Worm (Caenorhabditis elegans): ENCODE measurements around the gene Y54G11A.9.
A peak's percentile ranks its signal among the peaks of the same experiment; 100 is the strongest.
"Not testable (repeated sequence)": the region's sequence is repeated elsewhere in the genome, so short reads cannot be mapped to it uniquely, and the experiment has no call there.

Y54G11A.9 gene

ce11 chrII:14346243-14346642, at the start of gene Y54G11A.9:
Gene Y54G11A.9 (minus strand): TSS chrII:14346438.
- not testable (repeated sequence) for TF ChIP-seq mab-5 (tag; optimal IDR thresholded peaks at IDR 0.05); lin-32 (GFP tag; optimal IDR thresholded peaks at IDR 0.05); M03D4.4 (tag; optimal IDR thresholded peaks at IDR 0.05)

DNA sequence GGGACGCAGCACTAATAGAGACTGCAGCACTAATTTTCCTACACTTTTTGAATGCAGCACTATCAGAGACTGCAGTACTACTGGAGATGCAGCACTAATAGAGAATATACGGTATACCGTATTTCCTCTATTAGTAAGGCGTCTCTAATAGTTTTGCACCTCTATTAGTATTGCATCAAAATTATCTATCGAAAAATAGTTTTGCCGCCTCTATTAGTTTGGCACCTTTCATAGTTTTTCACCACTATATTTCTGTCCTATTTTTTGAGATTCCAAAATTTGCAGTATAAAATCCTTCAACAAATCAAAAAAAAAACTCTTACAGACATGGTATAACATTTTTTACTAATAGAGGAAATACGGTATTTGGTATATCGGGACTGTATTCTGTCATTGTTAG, 47.5 kb upstream of the Y54G11A.9 start:
- no peak for TF ChIP-seq drap-1 (GFP tag; optimal IDR thresholded peaks at IDR 0.05)
- TF ChIP-seq sem-2 (GFP tag; optimal IDR thresholded peaks at IDR 0.05), result no peak
- TF ChIP-seq bed-3 (GFP tag; optimal IDR thresholded peaks at IDR 0.05), result no peak
- no peak for TF ChIP-seq mab-5 (tag; optimal IDR thresholded peaks at IDR 0.05)
- no peak for TF ChIP-seq cnd-1 (tag; optimal IDR thresholded peaks at IDR 0.05)
- TF ChIP-seq nhr-12 (tag; optimal IDR thresholded peaks at IDR 0.05), result no peak
- TF ChIP-seq nhr-2 (tag; optimal IDR thresholded peaks at IDR 0.05), result no peak
- no peak for TF ChIP-seq unc-39 (tag; optimal IDR thresholded peaks at IDR 0.05)
- TF ChIP-seq nhr-76 (tag; optimal IDR thresholded peaks at IDR 0.05), result no peak
- no peak for TF ChIP-seq unc-120 (tag; optimal IDR thresholded peaks at IDR 0.05; ENCODE audit: poor library complexity, severe bottlenecking)
- TF ChIP-seq lin-32 (GFP tag; optimal IDR thresholded peaks at IDR 0.05), result no peak
- TF ChIP-seq flh-1 (GFP tag; optimal IDR thresholded peaks at IDR 0.05), result no peak
- TF ChIP-seq ceh-83 (GFP tag; optimal IDR thresholded peaks at IDR 0.05), result no peak
- no peak for TF ChIP-seq pha-4 (tag; optimal IDR thresholded peaks at IDR 0.05)
- TF ChIP-seq mls-2 (tag; optimal IDR thresholded peaks at IDR 0.05), result no peak

DNA sequence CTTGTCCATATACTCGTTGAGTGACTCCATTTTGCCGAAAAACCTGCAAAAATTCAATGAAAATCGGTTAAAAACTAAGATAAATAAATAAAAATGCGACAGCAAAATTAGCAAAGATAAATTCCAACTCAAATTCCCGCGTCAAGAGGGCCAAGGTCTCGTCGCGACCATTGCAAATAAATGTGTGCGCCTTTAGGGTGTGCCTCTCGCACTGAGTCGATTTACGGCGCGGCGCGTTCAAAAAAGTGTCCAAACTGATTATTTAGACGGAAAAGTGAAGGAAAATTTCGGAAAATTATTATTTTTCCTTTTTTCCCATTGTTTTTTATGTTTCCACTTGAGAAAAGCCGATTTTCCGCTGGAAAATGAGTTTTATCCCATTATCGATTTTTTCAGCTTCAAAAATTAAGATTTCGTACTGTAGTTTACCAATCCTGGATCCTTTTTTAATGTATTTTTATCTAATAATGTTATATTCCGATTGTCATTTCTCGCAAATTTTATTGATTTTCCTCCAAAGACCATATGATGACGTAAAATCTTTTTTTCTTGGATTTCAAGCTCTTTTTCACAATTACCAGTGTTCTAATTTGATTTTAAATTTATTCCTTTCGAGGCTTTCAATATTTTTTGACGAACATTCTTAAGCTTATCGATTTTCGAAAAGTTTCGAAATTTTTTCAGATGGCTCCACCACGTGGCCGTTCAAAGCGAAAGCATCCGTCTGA, 44.0 kb upstream of the Y54G11A.9 start, which contains the start of the genes kbp-3 and nurf-1:
kbp-3 (minus strand) TSS at position 43 of the 728 bp plus-strand sequence.
nurf-1 (plus strand) TSS at position 678 of the 728 bp plus-strand sequence.
- peak; percentile 21 for TF ChIP-seq sptf-1 (tag; optimal IDR thresholded peaks at IDR 0.05)
- peak; percentile 79 for TF ChIP-seq mep-1 (tag; optimal IDR thresholded peaks at IDR 0.05)
- TF ChIP-seq zip-8 (tag; optimal IDR thresholded peaks at IDR 0.05), result no peak
- TF ChIP-seq sem-2 (GFP tag; optimal IDR thresholded peaks at IDR 0.05), result no peak
- no peak for TF ChIP-seq lin-32 (GFP tag; optimal IDR thresholded peaks at IDR 0.05)
- peak; percentile 18 for TF ChIP-seq unc-62 (GFP tag; optimal IDR thresholded peaks at IDR 0.05)
- TF ChIP-seq nhr-2 (tag; optimal IDR thresholded peaks at IDR 0.05), result no peak
- no peak for TF ChIP-seq ztf-11 (tag; optimal IDR thresholded peaks at IDR 0.05)
- TF ChIP-seq tbx-8 (GFP tag; optimal IDR thresholded peaks at IDR 0.05), result no peak
- no peak for TF ChIP-seq unc-39 (tag; optimal IDR thresholded peaks at IDR 0.05)
- TF ChIP-seq pha-4 (tag; optimal IDR thresholded peaks at IDR 0.05), result peak; percentile 32
- TF ChIP-seq nhr-28 (tag; optimal IDR thresholded peaks at IDR 0.05), result no peak
- TF ChIP-seq lsy-2 (tag; optimal IDR thresholded peaks at IDR 0.05), result peak; percentile 62
- TF ChIP-seq cnd-1 (tag; optimal IDR thresholded peaks at IDR 0.05), result peak; percentile 1
- TF ChIP-seq M03D4.4 (tag; optimal IDR thresholded peaks at IDR 0.05), result no peak
- peak; percentile 57 for TF ChIP-seq ces-1 (GFP tag; optimal IDR thresholded peaks at IDR 0.05)
- TF ChIP-seq hlh-1 (tag; optimal IDR thresholded peaks at IDR 0.05), result peak; percentile 37
- TF ChIP-seq lin-13 (tag; optimal IDR thresholded peaks at IDR 0.05), result peak; percentile 49
- TF ChIP-seq nhr-76 (tag; optimal IDR thresholded peaks at IDR 0.05), result no peak
- no peak for TF ChIP-seq blmp-1 (tag; optimal IDR thresholded peaks at IDR 0.05)
- TF ChIP-seq ham-2 (GFP tag; optimal IDR thresholded peaks at IDR 0.05), result no peak
- TF ChIP-seq mls-2 (tag; optimal IDR thresholded peaks at IDR 0.05), result no peak
- no peak for TF ChIP-seq ceh-83 (GFP tag; optimal IDR thresholded peaks at IDR 0.05)
- TF ChIP-seq nhr-12 (tag; optimal IDR thresholded peaks at IDR 0.05), result no peak
- TF ChIP-seq mab-5 (tag; optimal IDR thresholded peaks at IDR 0.05), result no peak
- TF ChIP-seq flh-1 (GFP tag; optimal IDR thresholded peaks at IDR 0.05), result no peak
- no peak for TF ChIP-seq ceh-43 (GFP tag; optimal IDR thresholded peaks at IDR 0.05)
- no peak for TF ChIP-seq drap-1 (GFP tag; optimal IDR thresholded peaks at IDR 0.05)
- no peak for TF ChIP-seq elt-1 (tag; optimal IDR thresholded peaks at IDR 0.05; ENCODE audit: borderline replicate concordance, insufficient read depth)
- TF ChIP-seq unc-120 (tag; optimal IDR thresholded peaks at IDR 0.05; ENCODE audit: poor library complexity, severe bottlenecking), result peak; percentile 56
- TF ChIP-seq bed-3 (GFP tag; optimal IDR thresholded peaks at IDR 0.05), result no peak
- no peak for TF ChIP-seq snpc-4 (tag; optimal IDR thresholded peaks at IDR 0.05)
- TF ChIP-seq elt-3 (tag; optimal IDR thresholded peaks at IDR 0.05), result no peak
- peak; percentile 15 for TF ChIP-seq ceh-39 (tag; optimal IDR thresholded peaks at IDR 0.05)
- TF ChIP-seq nhr-237 (tag; optimal IDR thresholded peaks at IDR 0.05), result peak; percentile 22

Measured in whole organism, mixed stage, embryonic.